Fruit fly (Drosophila melanogaster): ENCODE data around the gene btl.

btl gene

dm6 chr3L:14112899-14113430, 37.4 kb downstream of the btl start (continued):
- no peak for TF ChIP-seq HmgD (GFP tag; optimal IDR thresholded peaks at IDR 0.05)

dm6 chr3L:14114084-14114483, 38.5 kb downstream of the btl start:
- TF ChIP-seq E2f2 (GFP tag; IDR thresholded peaks at IDR 0.05), result no peak
- no peak for TF ChIP-seq Spps (tag; optimal IDR thresholded peaks at IDR 0.05)
- no peak for TF ChIP-seq gfzf (GFP tag; optimal IDR thresholded peaks at IDR 0.05)
- TF ChIP-seq bowl (GFP tag; IDR thresholded peaks at IDR 0.05), result no peak
- no peak for TF ChIP-seq CG10147 (GFP tag; optimal IDR thresholded peaks at IDR 0.05)
- no peak for TF ChIP-seq dm (GFP tag; optimal IDR thresholded peaks at IDR 0.05)
- TF ChIP-seq TFAM (GFP tag; optimal IDR thresholded peaks at IDR 0.05), result no peak
- no peak for TF ChIP-seq NFAT (GFP tag; IDR thresholded peaks at IDR 0.05)
- peak; percentile 41 for TF ChIP-seq Kr (GFP tag; optimal IDR thresholded peaks at IDR 0.05)
- TF ChIP-seq CG7786 (GFP tag; optimal IDR thresholded peaks at IDR 0.05), result no peak
- no peak for TF ChIP-seq tna (GFP tag; IDR thresholded peaks at IDR 0.05; ENCODE audit: partially characterized antibody)
- TF ChIP-seq Nf-YC (tag; optimal IDR thresholded peaks at IDR 0.05), result peak; percentile 60
- no peak for TF ChIP-seq CG10979 (tag; optimal IDR thresholded peaks at IDR 0.05)
- no peak for TF ChIP-seq klu (GFP tag; IDR thresholded peaks at IDR 0.05)
- no peak for TF ChIP-seq CG32767 (GFP tag; IDR thresholded peaks at IDR 0.05)
- peak; percentile 44 for TF ChIP-seq run (tag; optimal IDR thresholded peaks at IDR 0.05)
- TF ChIP-seq pros (GFP tag; optimal IDR thresholded peaks at IDR 0.05), result peak; percentile 69
- no peak for TF ChIP-seq CG1024 (GFP tag; IDR thresholded peaks at IDR 0.05)
- TF ChIP-seq Gug (GFP tag; IDR thresholded peaks at IDR 0.05), result no peak
- TF ChIP-seq lov (optimal IDR thresholded peaks at IDR 0.05), result no peak
- TF ChIP-seq lov (GFP tag; IDR thresholded peaks at IDR 0.05), result no peak
- TF ChIP-seq unc-4 (GFP tag; IDR thresholded peaks at IDR 0.05; ENCODE audit: partially characterized antibody), result no peak
- TF ChIP-seq NC2α (GFP tag; optimal IDR thresholded peaks at IDR 0.05), result no peak
- no peak for TF ChIP-seq kay (GFP tag; optimal IDR thresholded peaks at IDR 0.05)
- no peak for TF ChIP-seq jing (GFP tag; optimal IDR thresholded peaks at IDR 0.05)
- TF ChIP-seq Aef1 (GFP tag; IDR thresholded peaks at IDR 0.05), result no peak
- TF ChIP-seq cato (GFP tag; optimal IDR thresholded peaks at IDR 0.05; ENCODE audit: borderline replicate concordance), result no peak
- TF ChIP-seq unpg (GFP tag; optimal IDR thresholded peaks at IDR 0.05), result no peak
- TF ChIP-seq Myb (GFP tag; optimal IDR thresholded peaks at IDR 0.05), result no peak
- no peak for TF ChIP-seq Elba2 (GFP tag; optimal IDR thresholded peaks at IDR 0.05)
- no peak for TF ChIP-seq Doc2 (GFP tag; IDR thresholded peaks at IDR 0.05)
- peak; percentile 6 for TF ChIP-seq exex (tag; optimal IDR thresholded peaks at IDR 0.05)
- no peak for TF ChIP-seq Atf-2 (GFP tag; optimal IDR thresholded peaks at IDR 0.05)
- TF ChIP-seq CG4282 (GFP tag; optimal IDR thresholded peaks at IDR 0.05), result no peak
- no peak for TF ChIP-seq jumu (GFP tag; optimal IDR thresholded peaks at IDR 0.05)
- no peak for TF ChIP-seq bigmax (GFP tag; optimal IDR thresholded peaks at IDR 0.05)
- TF ChIP-seq seq (GFP tag; IDR thresholded peaks at IDR 0.05), result peak; percentile 42; the same call in 1 of the 2 replicates
- no peak for TF ChIP-seq Med (GFP tag)
- TF ChIP-seq sens-2 (GFP tag; IDR thresholded peaks at IDR 0.05), result no peak
- TF ChIP-seq yki (optimal IDR thresholded peaks at IDR 0.05), result no peak
- TF ChIP-seq CG12299 (tag; optimal IDR thresholded peaks at IDR 0.05), result no peak
- TF ChIP-seq jigr1 (GFP tag; IDR thresholded peaks at IDR 0.05), result no peak
- TF ChIP-seq B-H1 (GFP tag; IDR thresholded peaks at IDR 0.05), result no peak
- TF ChIP-seq mirr (GFP tag; optimal IDR thresholded peaks at IDR 0.05), result peak; percentile 4
- TF ChIP-seq CG12391 (tag; optimal IDR thresholded peaks at IDR 0.05), result no peak
- TF ChIP-seq Dref (GFP tag; IDR thresholded peaks at IDR 0.05), result no peak
- TF ChIP-seq CG1233 (GFP tag; optimal IDR thresholded peaks at IDR 0.05), result no peak
- TF ChIP-seq HmgZ (tag; optimal IDR thresholded peaks at IDR 0.05), result no peak
- TF ChIP-seq nerfin-1 (tag; optimal IDR thresholded peaks at IDR 0.05), result peak; percentile 40
- peak; percentile 47 for TF ChIP-seq Nf-YB (GFP tag; optimal IDR thresholded peaks at IDR 0.05)
